Fruit fly (Drosophila melanogaster) S2 (cell line): ENCODE results near the gene Mon1.

Source experiments
- CG8478 ChIP-seq: fragments of >200 bp; optimal IDR thresholded peaks from 2 replicates; lab custom pipeline; 2018
- CTCF ChIP-seq, 2 experiments: fragments of >200 bp; optimal IDR thresholded peaks; 2 replicates each; lab custom pipeline; 2018

- no peak for TF ChIP-seq CG8478
- TF ChIP-seq CTCF (optimal IDR thresholded peaks at IDR 0.05; lab: Kevin White, UChicago), result no peak
Measured at dm6 chr2L:4810697-4811490, 39.5 kb upstream of the Mon1 start.
